Worm (Caenorhabditis elegans) whole organism, mixed stage, embryonic: ENCODE measurements around the gene K08B5.1.

Source experiments
- blmp-1 ChIP-seq: fragments of 150-350 bp; optimal IDR thresholded peaks from 2 replicates; lab custom pipeline; 2014; ENCODE audit warnings: missing biosample characterization, missing genetic modification characterization
- drap-1 ChIP-seq: fragments of 200-800 bp; sonication (Bioruptor generic); optimal IDR thresholded peaks from 3 replicates; lab custom pipeline; 2018; ENCODE audit warnings: mild to moderate bottlenecking, missing genetic modification characterization, missing compliant biosample characterization
- elt-3 ChIP-seq: fragments of 150-350 bp; optimal IDR thresholded peaks from 2 replicates; lab custom pipeline; 2014; ENCODE audit warnings: missing biosample characterization, missing genetic modification characterization
- ham-2 ChIP-seq: fragments of 200-800 bp; sonication (Bioruptor generic); optimal IDR thresholded peaks from 2 replicates; lab custom pipeline; 2018; ENCODE audit warnings: mild to moderate bottlenecking, missing genetic modification characterization, missing compliant biosample characterization
- lsy-2 ChIP-seq: fragments of 150-350 bp; optimal IDR thresholded peaks from 2 replicates; lab custom pipeline; 2014; ENCODE audit warnings: missing biosample characterization, missing genetic modification characterization
- mep-1 ChIP-seq: fragments of 150-350 bp; optimal IDR thresholded peaks from 2 replicates; lab custom pipeline; 2017; ENCODE audit warnings: missing biosample characterization, missing genetic modification reagents, missing genetic modification characterization, inconsistent platforms
- mls-2 ChIP-seq: sonication (generic microtip); optimal IDR thresholded peaks from 2 replicates; lab custom pipeline; 2016; ENCODE audit warnings: mild to moderate bottlenecking, missing genetic modification characterization, moderate library complexity, missing compliant biosample characterization
- nhr-12 ChIP-seq: fragments of 150-350 bp; optimal IDR thresholded peaks from 2 replicates; lab custom pipeline; 2014; ENCODE audit warnings: missing biosample characterization, missing genetic modification characterization
- nhr-28 ChIP-seq: fragments of 150-350 bp; optimal IDR thresholded peaks from 2 replicates; lab custom pipeline; 2014; ENCODE audit warnings: missing biosample characterization, missing genetic modification characterization
- sem-2 ChIP-seq: fragments of 200-800 bp; sonication (Bioruptor generic); optimal IDR thresholded peaks from 2 replicates; lab custom pipeline; 2018; ENCODE audit warnings: mild to moderate bottlenecking, missing genetic modification characterization, missing compliant biosample characterization
- snpc-4 ChIP-seq: fragments of 150-350 bp; optimal IDR thresholded peaks from 2 replicates; lab custom pipeline; 2014; ENCODE audit warnings: missing biosample characterization, missing genetic modification characterization
- sptf-1 ChIP-seq: sonication (generic microtip); optimal IDR thresholded peaks from 2 replicates; lab custom pipeline; 2017; ENCODE audit warnings: mild to moderate bottlenecking, missing genetic modification characterization, moderate library complexity, missing compliant biosample characterization
- unc-62 ChIP-seq: fragments of 150-350 bp; optimal IDR thresholded peaks from 2 replicates; lab custom pipeline; 2014; ENCODE audit warnings: missing biosample characterization, missing genetic modification reagents, missing genetic modification characterization
- ztf-11 ChIP-seq: fragments of 150-350 bp; optimal IDR thresholded peaks from 2 replicates; lab custom pipeline; 2014; ENCODE audit warnings: missing biosample characterization, missing genetic modification characterization

DNA sequence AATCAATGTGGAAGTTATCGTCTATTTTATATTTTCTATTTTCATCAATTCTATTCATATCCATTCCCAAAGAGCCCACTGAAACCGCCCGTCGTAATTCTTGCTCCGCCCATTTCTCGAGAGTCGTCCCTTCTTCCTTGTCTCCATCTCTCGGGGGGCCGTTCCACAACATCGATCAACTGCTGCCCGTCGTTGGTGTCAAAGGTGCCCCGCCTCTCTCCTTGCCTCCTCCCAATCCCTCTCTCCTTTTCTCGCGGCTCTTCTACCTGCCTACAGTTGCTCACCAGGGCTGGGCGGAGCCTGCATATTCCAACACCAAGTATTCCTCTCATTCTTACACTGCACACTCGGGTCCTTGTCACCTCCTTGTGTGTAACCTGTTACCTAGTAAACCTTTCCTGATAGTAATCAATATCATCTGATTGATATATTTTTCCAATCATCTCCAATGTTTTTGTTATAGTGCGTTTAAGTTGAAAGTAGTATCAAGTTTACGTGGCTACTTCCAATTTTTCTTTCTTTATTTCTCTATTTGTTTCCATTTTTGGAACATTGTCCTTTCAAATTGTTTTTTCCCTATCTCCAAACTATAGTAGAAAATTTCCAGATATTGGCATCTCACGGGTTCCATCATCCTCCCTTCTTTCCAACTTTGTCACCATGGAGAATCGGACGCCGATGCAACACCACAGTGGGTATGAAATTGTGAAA lies 21.8 kb upstream of the K08B5.1 start, which contains the start of gene pat-9:
- no peak for TF ChIP-seq sem-2 (GFP tag; lab: Kevin White, UChicago)
- TF ChIP-seq elt-3 (tag; lab: Kevin White, UChicago): no peak
- no peak for TF ChIP-seq ztf-11 (tag; lab: Kevin White, UChicago)
- no peak for TF ChIP-seq unc-62
- TF ChIP-seq snpc-4: no peak
- no peak for TF ChIP-seq sptf-1 (tag; lab: Kevin White, UChicago)
- TF ChIP-seq nhr-28 (tag; lab: Kevin White, UChicago): no peak
- no peak for TF ChIP-seq nhr-12 (tag; lab: Kevin White, UChicago)
- no peak for TF ChIP-seq blmp-1 (tag; lab: Kevin White, UChicago)
- TF ChIP-seq mep-1 (tag; lab: Kevin White, UChicago): no peak
- TF ChIP-seq mls-2 (tag; lab: Kevin White, UChicago): no peak
- no peak for TF ChIP-seq drap-1 (GFP tag; lab: Kevin White, UChicago)
- no peak for TF ChIP-seq ham-2
- TF ChIP-seq lsy-2 (tag; lab: Kevin White, UChicago): no peak
